Fruit fly (Drosophila melanogaster) whole organism, embryonic: ENCODE data around the gene CG14787.

ENCODE experiments used
- Adf1 ChIP-seq: fragments of 200-800 bp; sonication (Bioruptor generic); IDR thresholded peaks from 2 replicates; pipeline ENCODE4 v1.3.6; 2022; ENCODE audit warnings: missing biosample characterization, missing genetic modification characterization
- Bgb ChIP-seq: fragments of 200-800 bp; sonication (Bioruptor generic); IDR thresholded peaks from 2 replicates; pipeline ENCODE4 v1.3.6; 2022; ENCODE audit warnings: missing biosample characterization, missing genetic modification characterization; ENCODE audit not compliant: partially characterized antibody
- CG10209 ChIP-seq: fragments of 200-800 bp; sonication (Bioruptor generic); optimal IDR thresholded peaks from 3 replicates; lab custom pipeline; 2017; ENCODE audit warnings: missing biosample characterization, mild to moderate bottlenecking, missing genetic modification characterization, missing genetic modification reagents
- CG10431 ChIP-seq: fragments of 200-800 bp; sonication (Bioruptor generic); optimal IDR thresholded peaks from 3 replicates; lab custom pipeline; 2018; ENCODE audit warnings: missing biosample characterization, mild to moderate bottlenecking, missing genetic modification characterization
- CG10543 ChIP-seq: fragments of 200-800 bp; sonication (Bioruptor generic); optimal IDR thresholded peaks from 3 replicates; lab custom pipeline; 2017; ENCODE audit warnings: missing biosample characterization, mild to moderate bottlenecking, missing genetic modification characterization, moderate library complexity
- CG10565 ChIP-seq: fragments of 200-800 bp; sonication (Bioruptor generic); optimal IDR thresholded peaks from 3 replicates; lab custom pipeline; 2016; ENCODE audit warnings: missing biosample characterization, mild to moderate bottlenecking, missing genetic modification characterization
- CG11247 ChIP-seq: fragments of 200-800 bp; sonication (Bioruptor generic); IDR thresholded peaks from 2 replicates; pipeline ENCODE4 v1.3.6; 2022; ENCODE audit warnings: missing biosample characterization, missing genetic modification characterization
- CG11560 ChIP-seq: fragments of 200-800 bp; sonication (Bioruptor generic); IDR thresholded peaks from 3 replicates; pipeline ENCODE4 v1.3.6; 2022; ENCODE audit warnings: missing biosample characterization, missing genetic modification characterization
- CG12219 ChIP-seq: fragments of 200-800 bp; sonication (Bioruptor generic); optimal IDR thresholded peaks from 3 replicates; lab custom pipeline; 2018; ENCODE audit warnings: missing biosample characterization, mild to moderate bottlenecking, missing genetic modification characterization
- CG12744 ChIP-seq: fragments of 200-800 bp; sonication (Bioruptor generic); optimal IDR thresholded peaks from 2 replicates; lab custom pipeline; 2016; ENCODE audit warnings: missing biosample characterization, missing genetic modification characterization
- CG13624 ChIP-seq: fragments of 200-800 bp; sonication (Bioruptor generic); optimal IDR thresholded peaks from 2 replicates; lab custom pipeline; 2016; ENCODE audit warnings: missing biosample characterization, missing genetic modification characterization
- CG14050 ChIP-seq: fragments of 200-800 bp; sonication (Bioruptor generic); IDR thresholded peaks from 3 replicates; pipeline ENCODE4 v1.3.6; 2022; ENCODE audit warnings: missing biosample characterization, missing genetic modification characterization
- CG14710 ChIP-seq: fragments of 200-800 bp; sonication (Bioruptor generic); optimal IDR thresholded peaks from 3 replicates; lab custom pipeline; 2019; ENCODE audit warnings: missing biosample characterization, mild to moderate bottlenecking, missing genetic modification characterization, moderate library complexity
- CG16779 ChIP-seq: fragments of 200-800 bp; sonication (Bioruptor generic); IDR thresholded peaks from 2 replicates; pipeline ENCODE4 v1.3.6; 2022; ENCODE audit warnings: missing biosample characterization, missing genetic modification characterization
- CG17568 ChIP-seq: fragments of 200-800 bp; sonication (Bioruptor generic); optimal IDR thresholded peaks from 2 replicates; lab custom pipeline; 2018; ENCODE audit warnings: missing biosample characterization, mild to moderate bottlenecking, missing genetic modification characterization, moderate library complexity
- CG17612 ChIP-seq: fragments of 200-800 bp; sonication (Bioruptor generic); IDR thresholded peaks from 2 replicates; pipeline ENCODE4 v1.3.6; 2022; ENCODE audit warnings: missing biosample characterization, missing genetic modification characterization
- CG17912 ChIP-seq: fragments of 200-800 bp; sonication (Bioruptor generic); optimal IDR thresholded peaks from 2 replicates; lab custom pipeline; 2018; ENCODE audit warnings: missing biosample characterization, mild to moderate bottlenecking, missing genetic modification characterization
- CG32767 ChIP-seq: fragments of 200-800 bp; sonication (Bioruptor generic); IDR thresholded peaks from 2 replicates; pipeline ENCODE4 v1.3.6; 2022; ENCODE audit warnings: missing biosample characterization, missing genetic modification characterization
- CG4424 ChIP-seq: fragments of 200-800 bp; sonication (Bioruptor generic); optimal IDR thresholded peaks from 3 replicates; lab custom pipeline; 2016; ENCODE audit warnings: missing biosample characterization, missing genetic modification characterization
- CG4707 ChIP-seq: fragments of 200-800 bp; sonication (Bioruptor generic); optimal IDR thresholded peaks from 2 replicates; lab custom pipeline; 2018; ENCODE audit warnings: missing biosample characterization, mild to moderate bottlenecking, missing genetic modification characterization, moderate library complexity
- CG7786 ChIP-seq: fragments of 200-800 bp; sonication (Bioruptor generic); optimal IDR thresholded peaks from 2 replicates; lab custom pipeline; 2016; ENCODE audit warnings: missing biosample characterization, missing genetic modification characterization
- CG9215 ChIP-seq: fragments of 200-800 bp; sonication (Bioruptor generic); IDR thresholded peaks from 2 replicates; pipeline ENCODE4 v1.3.6; 2022; ENCODE audit warnings: missing biosample characterization, missing genetic modification characterization
- CG9437 ChIP-seq: fragments of 200-800 bp; sonication (Bioruptor generic); optimal IDR thresholded peaks from 2 replicates; lab custom pipeline; 2018; ENCODE audit warnings: missing biosample characterization, mild to moderate bottlenecking, missing genetic modification characterization
- Dp ChIP-seq: fragments of 200-800 bp; sonication (Bioruptor generic); optimal IDR thresholded peaks from 2 replicates; lab custom pipeline; 2018; ENCODE audit warnings: missing biosample characterization, mild to moderate bottlenecking, missing genetic modification characterization, moderate library complexity
- ERR ChIP-seq: fragments of 200-800 bp; sonication (Bioruptor generic); optimal IDR thresholded peaks from 2 replicates; lab custom pipeline; 2016; ENCODE audit warnings: missing biosample characterization, missing genetic modification characterization
- GATAe ChIP-seq: fragments of 200-800 bp; sonication (Bioruptor generic); conservative IDR thresholded peaks from 2 replicates; pipeline ENCODE4 v1.3.6; 2022; ENCODE audit warnings: missing biosample characterization, missing genetic modification characterization
- Mad ChIP-seq: fragments of 200-800 bp; sonication (Bioruptor generic); optimal IDR thresholded peaks from 2 replicates; lab custom pipeline; 2016; ENCODE audit warnings: missing biosample characterization, missing genetic modification characterization
- Mes4 ChIP-seq: fragments of 200-800 bp; sonication (Bioruptor generic); optimal IDR thresholded peaks from 2 replicates; lab custom pipeline; 2016; ENCODE audit warnings: missing biosample characterization, missing genetic modification characterization
- Scr ChIP-seq: fragments of 200-800 bp; sonication (Bioruptor generic); IDR thresholded peaks from 2 replicates; pipeline ENCODE4 v1.3.6; 2022; ENCODE audit warnings: missing biosample characterization, missing genetic modification characterization; ENCODE audit not compliant: partially characterized antibody
- Trl ChIP-seq, 3 experiments: fragments of >200 bp in 2 of 3; fragments of 200-800 bp in 1 of 3; sonication (Bioruptor generic) in 1 of 3; optimal IDR thresholded peaks; 2 replicates in 1 of 3; 3 replicates in 2 of 3; lab custom pipeline; 2016 to 2017; ENCODE audit warnings: missing biosample characterization in 1 of 3, missing genetic modification characterization in 1 of 3
- YL-1 ChIP-seq: fragments of 200-800 bp; sonication (Bioruptor generic); optimal IDR thresholded peaks from 3 replicates; lab custom pipeline; 2017; ENCODE audit warnings: missing biosample characterization, mild to moderate bottlenecking, missing genetic modification characterization
- ara ChIP-seq: fragments of 200-800 bp; sonication (Bioruptor generic); IDR thresholded peaks from 2 replicates; pipeline ENCODE4 v1.3.6; 2022; ENCODE audit warnings: missing biosample characterization, missing genetic modification characterization
- ase ChIP-seq: fragments of 200-800 bp; sonication (Bioruptor generic); IDR thresholded peaks from 3 replicates; pipeline ENCODE4 v1.3.6; 2022; ENCODE audit warnings: missing biosample characterization, missing genetic modification characterization
- bab2 ChIP-seq: fragments of 200-800 bp; sonication (Bioruptor generic); optimal IDR thresholded peaks from 2 replicates; lab custom pipeline; 2016; ENCODE audit warnings: missing biosample characterization, missing genetic modification characterization
- br ChIP-seq: fragments of >200 bp; optimal IDR thresholded peaks from 2 replicates; lab custom pipeline; 2017
- ci ChIP-seq: fragments of 200-800 bp; sonication (Bioruptor generic); IDR thresholded peaks from 3 replicates; pipeline ENCODE4 v1.3.6; 2022; ENCODE audit warnings: missing biosample characterization, missing genetic modification characterization
- crp ChIP-seq, 2 experiments: fragments of 200-800 bp; sonication (Bioruptor generic); optimal IDR thresholded peaks; 2 replicates in 1 of 2; 3 replicates in 1 of 2; lab custom pipeline; 2017; ENCODE audit warnings: missing biosample characterization in 2 of 2, missing genetic modification characterization in 2 of 2, mild to moderate bottlenecking in 1 of 2, moderate library complexity in 1 of 2
- eyg ChIP-seq: fragments of 200-800 bp; sonication (Bioruptor generic); optimal IDR thresholded peaks from 3 replicates; lab custom pipeline; 2016; ENCODE audit warnings: missing biosample characterization, missing genetic modification characterization
- fd96Cb ChIP-seq: fragments of 200-800 bp; sonication (Bioruptor generic); optimal IDR thresholded peaks from 2 replicates; lab custom pipeline; 2018; ENCODE audit warnings: missing biosample characterization, mild to moderate bottlenecking, missing genetic modification characterization, moderate library complexity
- fu2 ChIP-seq: fragments of 200-800 bp; sonication (Bioruptor generic); optimal IDR thresholded peaks from 2 replicates; lab custom pipeline; 2016; ENCODE audit warnings: missing biosample characterization, missing genetic modification characterization
- gem ChIP-seq: fragments of 200-800 bp; sonication (Bioruptor generic); optimal IDR thresholded peaks from 2 replicates; lab custom pipeline; 2019; ENCODE audit warnings: missing biosample characterization, mild to moderate bottlenecking, missing genetic modification characterization, moderate library complexity
- jing ChIP-seq: fragments of 200-800 bp; sonication (Bioruptor generic); optimal IDR thresholded peaks from 2 replicates; lab custom pipeline; 2018; ENCODE audit warnings: missing biosample characterization, mild to moderate bottlenecking, missing genetic modification characterization
- lov ChIP-seq, 2 experiments: fragments of 200-800 bp in 1 of 2; fragments of >200 bp in 1 of 2; sonication (Bioruptor generic) in 1 of 2; IDR thresholded peaks in 1 of 2; optimal IDR thresholded peaks in 1 of 2; 2 replicates in 1 of 2; 3 replicates in 1 of 2; pipeline versions ENCODE4 v1.3.6 to Lab custom; 2017 to 2022; ENCODE audit warnings: missing biosample characterization in 1 of 2, missing genetic modification characterization in 1 of 2
- luna ChIP-seq: fragments of 200-800 bp; sonication (Bioruptor generic); optimal IDR thresholded peaks from 2 replicates; lab custom pipeline; 2016; ENCODE audit warnings: missing biosample characterization, missing genetic modification characterization
- nmo ChIP-seq: fragments of 200-800 bp; sonication (Bioruptor generic); optimal IDR thresholded peaks from 2 replicates; lab custom pipeline; 2018; ENCODE audit warnings: missing biosample characterization, mild to moderate bottlenecking, missing genetic modification characterization, moderate library complexity
- ro ChIP-seq: fragments of 200-800 bp; sonication (Bioruptor generic); IDR thresholded peaks from 2 replicates; pipeline ENCODE4 v1.3.6; 2022; ENCODE audit warnings: missing biosample characterization, missing genetic modification characterization
- sna ChIP-seq: fragments of 200-800 bp; sonication (Bioruptor generic); IDR thresholded peaks from 2 replicates; pipeline ENCODE4 v1.3.6; 2022; ENCODE audit warnings: missing biosample characterization, missing genetic modification characterization; ENCODE audit not compliant: partially characterized antibody
- so ChIP-seq: fragments of 200-800 bp; sonication (Bioruptor generic); IDR thresholded peaks from 3 replicates; pipeline ENCODE4 v1.3.6; 2022; ENCODE audit warnings: missing biosample characterization, missing genetic modification characterization
- sob ChIP-seq: fragments of 200-800 bp; sonication (Bioruptor generic); IDR thresholded peaks from 2 replicates; pipeline ENCODE4 v1.3.6; 2022; ENCODE audit warnings: missing biosample characterization, missing genetic modification characterization
- wek ChIP-seq: fragments of 200-800 bp; sonication (Bioruptor generic); optimal IDR thresholded peaks from 3 replicates; lab custom pipeline; 2018; ENCODE audit warnings: missing biosample characterization, mild to moderate bottlenecking, missing genetic modification characterization, moderate library complexity

The CG14787 gene

dm6 chrX:1460278-1460872, 1.1 kb downstream of the CG14787 start, which contains the start of gene Lrpprc2 (continued):
- TF ChIP-seq jing (GFP tag; lab: Kevin White, UChicago) = no peak
- no peak for TF ChIP-seq ERR (GFP tag; lab: Kevin White, UChicago)
- TF ChIP-seq CG10209 = no peak
- no peak for TF ChIP-seq Mes4 (GFP tag; lab: Kevin White, UChicago)
- peak; percentile 59 for TF ChIP-seq Dp (GFP tag; lab: Kevin White, UChicago)
- TF ChIP-seq CG32767 (GFP tag; lab: Robert Waterston, UW) = no peak
- peak; percentile 4 to 90 for TF ChIP-seq crp (GFP tag; optimal IDR thresholded peaks at IDR 0.05; lab: Kevin White, UChicago)
- TF ChIP-seq CG17568 (GFP tag; lab: Kevin White, UChicago) = no peak
- no peak for TF ChIP-seq bab2
- TF ChIP-seq CG4424 (GFP tag; lab: Kevin White, UChicago) = no peak
- TF ChIP-seq CG10543 (GFP tag; lab: Kevin White, UChicago) = peak; percentile 6
- 0 out of 2 replicates have a peak, but pooled peaks have one; percentile 16 for TF ChIP-seq Scr
- TF ChIP-seq CG14050 (GFP tag; lab: Robert Waterston, UW) = no peak
- peak; percentile 28 for TF ChIP-seq CG17912 (GFP tag; lab: Kevin White, UChicago)
- peak; percentile 53 for TF ChIP-seq YL-1 (GFP tag; lab: Kevin White, UChicago)
- no peak for TF ChIP-seq nmo (GFP tag; lab: Kevin White, UChicago)
- no peak for TF ChIP-seq CG11247 (GFP tag; lab: Robert Waterston, UW)
- TF ChIP-seq CG7786 (GFP tag; lab: Kevin White, UChicago) = no peak
- no peak for TF ChIP-seq fd96Cb (tag; lab: Kevin White, UChicago)
- TF ChIP-seq CG4707 (GFP tag; lab: Kevin White, UChicago) = no peak
- no peak for TF ChIP-seq sna (GFP tag; lab: Robert Waterston, UW)
- TF ChIP-seq ara = no peak
- TF ChIP-seq Bgb (GFP tag; lab: Robert Waterston, UW) = no peak
- no peak for TF ChIP-seq CG17612 (GFP tag; lab: Robert Waterston, UW)
- no peak for TF ChIP-seq luna
- TF ChIP-seq fu2 (GFP tag; lab: Kevin White, UChicago) = no peak
- peak; percentile 16 for TF ChIP-seq CG10431
- TF ChIP-seq Trl (optimal IDR thresholded peaks at IDR 0.05; lab: Kevin White, UChicago) = no peak
- no peak for TF ChIP-seq Trl (GFP tag; optimal IDR thresholded peaks at IDR 0.05; lab: Kevin White, UChicago)
- TF ChIP-seq GATAe (GFP tag; lab: Robert Waterston, UW) = no peak
- TF ChIP-seq CG13624 (GFP tag; lab: Kevin White, UChicago) = no peak
- no peak for TF ChIP-seq sob
- TF ChIP-seq CG9437 = no peak
- TF ChIP-seq Adf1 = peak; percentile 23; the same call in 1 of the 2 replicates
- TF ChIP-seq CG12744 = no peak
- TF ChIP-seq wek (GFP tag; lab: Kevin White, UChicago) = peak; percentile 2
- peak; percentile 64; the same call in 1 of the 3 replicates for TF ChIP-seq ci (GFP tag; lab: Robert Waterston, UW)
- TF ChIP-seq ase (GFP tag; lab: Robert Waterston, UW) = no peak
- TF ChIP-seq CG16779 (GFP tag; lab: Robert Waterston, UW) = no peak
- TF ChIP-seq br = no peak
- peak; percentile 24 for TF ChIP-seq CG14710 (tag; lab: Kevin White, UChicago)
- TF ChIP-seq lov (optimal IDR thresholded peaks at IDR 0.05; lab: Kevin White, UChicago) = no peak
- TF ChIP-seq lov (GFP tag; IDR thresholded peaks at IDR 0.05; lab: Robert Waterston, UW) = no peak
- TF ChIP-seq CG10565 (GFP tag; lab: Kevin White, UChicago) = no peak
- TF ChIP-seq CG12219 (GFP tag; lab: Kevin White, UChicago) = no peak
- no peak for TF ChIP-seq CG9215
- no peak for TF ChIP-seq ro (GFP tag; lab: Robert Waterston, UW)
- TF ChIP-seq eyg (GFP tag; lab: Kevin White, UChicago) = no peak
- TF ChIP-seq gem (tag; lab: Kevin White, UChicago) = no peak
- TF ChIP-seq Mad (GFP tag; lab: Kevin White, UChicago) = no peak
- TF ChIP-seq so (GFP tag; lab: Robert Waterston, UW) = no peak
- TF ChIP-seq CG11560 (tag; lab: Robert Waterston, UW) = no peak
